Worm (Caenorhabditis elegans): Measurements from ENCODE around the gene C18D11.7.

DNA sequence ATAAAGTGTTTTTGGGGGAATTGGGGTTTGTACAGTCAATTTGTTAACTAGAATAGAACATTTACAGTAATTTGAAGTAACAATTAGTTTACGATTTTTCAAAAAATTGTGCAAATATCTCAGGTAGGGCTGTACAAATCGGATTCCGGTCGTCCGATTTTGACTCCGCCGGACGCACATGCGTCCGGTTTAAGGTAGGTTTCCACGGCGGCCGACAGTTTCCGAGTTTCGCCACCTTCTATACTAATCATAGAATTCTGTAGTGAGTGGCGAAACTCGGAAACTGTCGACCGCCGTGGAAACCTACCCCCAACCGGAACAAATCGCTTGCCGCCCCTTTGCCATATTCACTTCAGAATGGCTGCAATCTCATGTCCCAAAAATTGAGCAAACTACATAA is 17.1 kb downstream of the C18D11.7 start:
- TF ChIP-seq ztf-29 (GFP tag; IDR thresholded peaks at IDR 0.05) (no peak), ztf-23 (GFP tag; IDR thresholded peaks at IDR 0.05) (no peak), T22C8.4 (GFP tag; IDR thresholded peaks at IDR 0.05) (no peak), tab-1 (GFP tag; IDR thresholded peaks at IDR 0.05) (no peak), flt-1 (GFP tag; IDR thresholded peaks at IDR 0.05) (no peak)
